Fruit fly (Drosophila melanogaster): ENCODE results near the gene salt.

salt gene

DNA sequence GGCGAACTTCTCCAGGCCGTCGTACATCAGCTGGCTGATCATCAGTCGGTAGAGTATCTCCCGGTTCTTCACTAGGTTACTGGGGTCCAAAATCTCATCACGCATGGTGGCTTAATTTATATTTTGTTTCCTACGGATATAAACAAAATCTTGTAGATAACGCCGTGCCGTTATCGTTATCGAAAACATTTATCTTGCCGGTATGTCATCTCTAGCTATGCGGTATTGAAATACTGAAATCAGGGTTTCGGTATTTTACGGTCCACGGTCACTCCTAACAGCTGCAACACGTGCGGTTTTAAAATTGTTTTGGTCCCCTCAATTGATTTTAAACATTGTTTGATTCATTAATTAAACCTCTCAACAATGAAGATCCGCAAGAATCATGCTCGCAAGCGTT, 17.7 kb downstream of the salt start, which contains the start of the genes CstF50 and CG11563 (continued):
- TF ChIP-seq ssp (GFP tag; IDR thresholded peaks at IDR 0.05) = no peak
- no peak for TF ChIP-seq Side (GFP tag; optimal IDR thresholded peaks at IDR 0.05)
- TF ChIP-seq luna (GFP tag; optimal IDR thresholded peaks at IDR 0.05) = no peak
- TF ChIP-seq chm (GFP tag; IDR thresholded peaks at IDR 0.05) = no peak
- TF ChIP-seq CG9437 (GFP tag; optimal IDR thresholded peaks at IDR 0.05) = peak; percentile 7
- TF ChIP-seq zen2 (GFP tag; IDR thresholded peaks at IDR 0.05; ENCODE audit: partially characterized antibody) = no peak; the same call in 2 of the 3 replicates
- no peak for TF ChIP-seq sima (GFP tag; optimal IDR thresholded peaks at IDR 0.05)
- TF ChIP-seq CG1603 (tag; optimal IDR thresholded peaks at IDR 0.05) = peak; percentile 49
- TF ChIP-seq Dbx (GFP tag; IDR thresholded peaks at IDR 0.05) = no peak
- no peak for TF ChIP-seq CG12219 (GFP tag; optimal IDR thresholded peaks at IDR 0.05)
- peak; percentile 85 for TF ChIP-seq YL-1 (GFP tag; optimal IDR thresholded peaks at IDR 0.05)
- peak; percentile 11 for TF ChIP-seq CG17829 (tag; optimal IDR thresholded peaks at IDR 0.05)
- no peak for TF ChIP-seq insv (GFP tag; optimal IDR thresholded peaks at IDR 0.05)
- no peak for TF ChIP-seq CG10209 (GFP tag; optimal IDR thresholded peaks at IDR 0.05)
- no peak for TF ChIP-seq CG10654 (GFP tag; optimal IDR thresholded peaks at IDR 0.05)
- TF ChIP-seq CHES-1-like (GFP tag; optimal IDR thresholded peaks at IDR 0.05) = peak; percentile 13
- no peak for TF ChIP-seq CG6854 (GFP tag; optimal IDR thresholded peaks at IDR 0.05)
- no peak for TF ChIP-seq Poxn (GFP tag; IDR thresholded peaks at IDR 0.05)
- TF ChIP-seq otp (GFP tag; IDR thresholded peaks at IDR 0.05) = no peak
- TF ChIP-seq CG30020 (tag; optimal IDR thresholded peaks at IDR 0.05) = peak; percentile 21
- peak; percentile 28; the same call in 1 of the 2 replicates for TF ChIP-seq Bgb (GFP tag; IDR thresholded peaks at IDR 0.05; ENCODE audit: partially characterized antibody)
- TF ChIP-seq bsh (GFP tag; optimal IDR thresholded peaks at IDR 0.05) = no peak
- no peak for TF ChIP-seq Nf-YC (tag; optimal IDR thresholded peaks at IDR 0.05)
- no peak for TF ChIP-seq Camta (GFP tag; optimal IDR thresholded peaks at IDR 0.05)
- TF ChIP-seq gfzf (GFP tag; optimal IDR thresholded peaks at IDR 0.05) = peak; percentile 81
- TF ChIP-seq ase (GFP tag; IDR thresholded peaks at IDR 0.05) = no peak
- TF ChIP-seq Hr51 (GFP tag; optimal IDR thresholded peaks at IDR 0.05) = no peak
- TF ChIP-seq CG7839 (tag; optimal IDR thresholded peaks at IDR 0.05) = no peak
- no peak for TF ChIP-seq CG16815 (GFP tag; optimal IDR thresholded peaks at IDR 0.05)
- TF ChIP-seq bcd (GFP tag; optimal IDR thresholded peaks at IDR 0.05) = no peak
- peak; percentile 14 for TF ChIP-seq CG10267 (tag; optimal IDR thresholded peaks at IDR 0.05)
- TF ChIP-seq Vsx1 (GFP tag; optimal IDR thresholded peaks at IDR 0.05) = no peak
- no peak for TF ChIP-seq Elba2 (GFP tag; optimal IDR thresholded peaks at IDR 0.05)
- TF ChIP-seq CG5180 (GFP tag; optimal IDR thresholded peaks at IDR 0.05) = no peak
- TF ChIP-seq Mad (GFP tag; optimal IDR thresholded peaks at IDR 0.05) = no peak
- TF ChIP-seq fru (optimal IDR thresholded peaks at IDR 0.05) = no peak
- no peak for TF ChIP-seq CG32532 (GFP tag; IDR thresholded peaks at IDR 0.05)
- TF ChIP-seq MBD-R2 (GFP tag; IDR thresholded peaks at IDR 0.05) = peak; percentile 80
- peak; percentile 6 for TF ChIP-seq grn (GFP tag; optimal IDR thresholded peaks at IDR 0.05)
- no peak for TF ChIP-seq Hmx (GFP tag; optimal IDR thresholded peaks at IDR 0.05)
- peak; percentile 71; the same call in 2 of the 4 replicates for TF ChIP-seq chinmo (GFP tag; IDR thresholded peaks at IDR 0.05; ENCODE audit: partially characterized antibody)
- TF ChIP-seq oc (tag; optimal IDR thresholded peaks at IDR 0.05) = no peak
- TF ChIP-seq cwo (GFP tag; optimal IDR thresholded peaks at IDR 0.05) = peak; percentile 91
- no peak for TF ChIP-seq zfh1 (GFP tag; IDR thresholded peaks at IDR 0.05)
- TF ChIP-seq CG3838 (GFP tag; optimal IDR thresholded peaks at IDR 0.05) = no peak
- peak; percentile 54; the same call in 2 of the 4 replicates for TF ChIP-seq Dll (GFP tag; IDR thresholded peaks at IDR 0.05; ENCODE audit: partially characterized antibody)
- TF ChIP-seq CG15479 (GFP tag; optimal IDR thresholded peaks at IDR 0.05) = no peak
- no peak for TF ChIP-seq CG2712 (tag; optimal IDR thresholded peaks at IDR 0.05)
- TF ChIP-seq CG34224 (GFP tag; IDR thresholded peaks at IDR 0.05; ENCODE audit: partially characterized antibody) = peak; percentile 49; the same call in 2 of the 3 replicates
- TF ChIP-seq Opbp (GFP tag; IDR thresholded peaks at IDR 0.05; ENCODE audit: partially characterized antibody) = peak; percentile 62; the same call in 1 of the 3 replicates

Data from whole organism, embryonic.